Fruit fly (Drosophila melanogaster) whole organism, prepupa: ENCODE results near the gene Ten-a.

ENCODE experiments used
- Blimp-1 ChIP-seq: fragments of 200-800 bp; sonication (Bioruptor generic); optimal IDR thresholded peaks from 3 replicates; lab custom pipeline; 2017; ENCODE audit warnings: missing biosample characterization, missing genetic modification characterization, mild to moderate bottlenecking, moderate library complexity, missing genetic modification reagents
- CG10631 ChIP-seq: fragments of 200-800 bp; sonication (Bioruptor generic); optimal IDR thresholded peaks from 2 replicates; lab custom pipeline; 2016; ENCODE audit warnings: missing biosample characterization, missing genetic modification characterization
- CG11294 ChIP-seq: fragments of 200-800 bp; sonication (Bioruptor generic); IDR thresholded peaks from 2 replicates; pipeline ENCODE4 v1.3.6; 2022; ENCODE audit warnings: missing biosample characterization, missing genetic modification characterization
- CG11902 ChIP-seq: fragments of 200-800 bp; sonication (Bioruptor generic); optimal IDR thresholded peaks from 3 replicates; lab custom pipeline; 2016; ENCODE audit warnings: missing biosample characterization, missing genetic modification characterization
- CG15336 ChIP-seq: fragments of 200-800 bp; sonication (Bioruptor generic); IDR thresholded peaks from 2 replicates; pipeline ENCODE4 v1.3.6; 2022; ENCODE audit warnings: missing biosample characterization, missing genetic modification characterization
- CG1621 ChIP-seq: fragments of 200-800 bp; sonication (Bioruptor generic); optimal IDR thresholded peaks from 3 replicates; lab custom pipeline; 2018; ENCODE audit warnings: missing biosample characterization, mild to moderate bottlenecking, missing genetic modification characterization
- CG32006 ChIP-seq: fragments of 200-800 bp; sonication (Bioruptor generic); optimal IDR thresholded peaks from 3 replicates; lab custom pipeline; 2017; ENCODE audit warnings: missing biosample characterization, mild to moderate bottlenecking, missing genetic modification characterization
- CG34406 ChIP-seq: fragments of 200-800 bp; sonication (Bioruptor generic); optimal IDR thresholded peaks from 3 replicates; lab custom pipeline; 2016; ENCODE audit warnings: missing biosample characterization, missing genetic modification characterization
- CG3919 ChIP-seq: fragments of 200-800 bp; sonication (Bioruptor generic); optimal IDR thresholded peaks from 3 replicates; lab custom pipeline; 2016; ENCODE audit warnings: missing biosample characterization, missing genetic modification characterization
- CG6276 ChIP-seq: fragments of 200-800 bp; sonication (Bioruptor generic); optimal IDR thresholded peaks from 2 replicates; lab custom pipeline; 2017; ENCODE audit warnings: missing biosample characterization, mild to moderate bottlenecking, missing genetic modification characterization
- CG6792 ChIP-seq: fragments of 200-800 bp; sonication (Bioruptor generic); optimal IDR thresholded peaks from 3 replicates; lab custom pipeline; 2016; ENCODE audit warnings: missing biosample characterization, missing genetic modification characterization
- CG6808 ChIP-seq: fragments of 200-800 bp; sonication (Bioruptor generic); optimal IDR thresholded peaks from 3 replicates; lab custom pipeline; 2017; ENCODE audit warnings: missing biosample characterization, missing genetic modification characterization, mild to moderate bottlenecking, moderate library complexity, missing genetic modification reagents
- CG6854 ChIP-seq: fragments of 200-800 bp; sonication (Bioruptor generic); optimal IDR thresholded peaks from 2 replicates; lab custom pipeline; 2017; ENCODE audit warnings: missing biosample characterization, mild to moderate bottlenecking, missing genetic modification characterization
- CG8632 ChIP-seq: fragments of 200-800 bp; sonication (Bioruptor generic); optimal IDR thresholded peaks from 3 replicates; lab custom pipeline; 2016; ENCODE audit warnings: missing biosample characterization, missing genetic modification characterization
- CG9139 ChIP-seq: fragments of 200-800 bp; sonication (Bioruptor generic); optimal IDR thresholded peaks from 3 replicates; lab custom pipeline; 2017; ENCODE audit warnings: missing biosample characterization, mild to moderate bottlenecking, missing genetic modification characterization
- Eip75B ChIP-seq: fragments of 200-800 bp; sonication (Bioruptor generic); optimal IDR thresholded peaks from 3 replicates; lab custom pipeline; 2016; ENCODE audit warnings: missing biosample characterization, missing genetic modification characterization
- Eip93F ChIP-seq: fragments of 200-800 bp; sonication (Bioruptor generic); optimal IDR thresholded peaks from 2 replicates; lab custom pipeline; 2016; ENCODE audit warnings: missing biosample characterization, mild to moderate bottlenecking, missing genetic modification characterization
- Ets21C ChIP-seq: fragments of 200-800 bp; sonication (Bioruptor generic); optimal IDR thresholded peaks from 3 replicates; lab custom pipeline; 2016; ENCODE audit warnings: missing biosample characterization, missing genetic modification characterization
- Ets96B ChIP-seq: fragments of 200-800 bp; optimal IDR thresholded peaks from 2 replicates; lab custom pipeline; 2019; ENCODE audit warnings: missing biosample characterization, mild to moderate bottlenecking, missing genetic modification characterization, moderate library complexity
- Gug ChIP-seq: fragments of 200-800 bp; sonication (Bioruptor generic); IDR thresholded peaks from 2 replicates; pipeline ENCODE4 v1.3.6; 2022; ENCODE audit warnings: missing biosample characterization, missing genetic modification characterization
- Hr38 ChIP-seq: sonication (Bioruptor generic); optimal IDR thresholded peaks from 2 replicates; lab custom pipeline; 2016; ENCODE audit warnings: missing biosample characterization, missing genetic modification characterization
- Hr39 ChIP-seq: fragments of 200-800 bp; sonication (Bioruptor generic); optimal IDR thresholded peaks from 2 replicates; lab custom pipeline; 2016; ENCODE audit warnings: missing biosample characterization, missing genetic modification characterization
- Hr4 ChIP-seq: fragments of 200-800 bp; sonication (Bioruptor generic); optimal IDR thresholded peaks from 3 replicates; lab custom pipeline; 2016; ENCODE audit warnings: missing biosample characterization, missing genetic modification characterization
- Lpt ChIP-seq: fragments of 200-800 bp; sonication (Bioruptor generic); optimal IDR thresholded peaks from 3 replicates; lab custom pipeline; 2016; ENCODE audit warnings: missing biosample characterization, missing genetic modification characterization
- Met ChIP-seq: fragments of 200-800 bp; sonication (Bioruptor generic); optimal IDR thresholded peaks from 3 replicates; lab custom pipeline; 2016; ENCODE audit warnings: missing biosample characterization, missing genetic modification characterization
- OdsH ChIP-seq: fragments of 200-800 bp; sonication (Bioruptor generic); optimal IDR thresholded peaks from 3 replicates; lab custom pipeline; 2016; ENCODE audit warnings: missing biosample characterization, missing genetic modification characterization
- Smox ChIP-seq: fragments of 200-800 bp; sonication (Bioruptor generic); optimal IDR thresholded peaks from 3 replicates; lab custom pipeline; 2016; ENCODE audit warnings: missing biosample characterization, missing genetic modification characterization
- Sox102F ChIP-seq: fragments of 200-800 bp; sonication (Bioruptor generic); optimal IDR thresholded peaks from 2 replicates; lab custom pipeline; 2016; ENCODE audit warnings: missing biosample characterization, mild to moderate bottlenecking, missing genetic modification characterization
- Sox15 ChIP-seq: fragments of 200-800 bp; sonication (Bioruptor generic); optimal IDR thresholded peaks from 3 replicates; lab custom pipeline; 2016; ENCODE audit warnings: missing biosample characterization, missing genetic modification characterization
- cyc ChIP-seq: fragments of 200-800 bp; sonication (Bioruptor generic); optimal IDR thresholded peaks from 3 replicates; lab custom pipeline; 2016; ENCODE audit warnings: missing biosample characterization, missing genetic modification characterization
- dac ChIP-seq: fragments of 200-800 bp; sonication (Bioruptor generic); optimal IDR thresholded peaks from 2 replicates; lab custom pipeline; 2017; ENCODE audit warnings: missing biosample characterization, mild to moderate bottlenecking, missing genetic modification characterization
- dsx ChIP-seq: fragments of 200-800 bp; optimal IDR thresholded peaks from 3 replicates; lab custom pipeline; 2019; ENCODE audit warnings: missing biosample characterization, mild to moderate bottlenecking, missing genetic modification characterization, moderate library complexity; ENCODE audit not compliant: poor library complexity, severe bottlenecking
- eg ChIP-seq: fragments of 200-800 bp; sonication (Bioruptor generic); IDR thresholded peaks from 3 replicates; pipeline ENCODE4 v1.3.6; 2022; ENCODE audit warnings: missing biosample characterization, missing genetic modification characterization
- fd59A ChIP-seq: fragments of 200-800 bp; sonication (Bioruptor generic); optimal IDR thresholded peaks from 2 replicates; lab custom pipeline; 2017; ENCODE audit warnings: missing biosample characterization, mild to moderate bottlenecking, missing genetic modification characterization, missing genetic modification reagents
- fkh ChIP-seq: fragments of 200-800 bp; sonication (Bioruptor generic); optimal IDR thresholded peaks from 3 replicates; lab custom pipeline; 2017; ENCODE audit warnings: missing biosample characterization, mild to moderate bottlenecking, missing genetic modification characterization, moderate library complexity
- lz ChIP-seq: fragments of 200-800 bp; sonication (Bioruptor generic); optimal IDR thresholded peaks from 3 replicates; lab custom pipeline; 2016; ENCODE audit warnings: missing biosample characterization, missing genetic modification characterization
- net ChIP-seq: fragments of 200-800 bp; sonication (Bioruptor generic); optimal IDR thresholded peaks from 3 replicates; lab custom pipeline; 2016; ENCODE audit warnings: missing biosample characterization, missing genetic modification characterization
- salr ChIP-seq, 2 experiments: fragments of 200-800 bp; sonication (Bioruptor generic); optimal IDR thresholded peaks; 3 replicates each; lab custom pipeline; 2016 to 2018; ENCODE audit warnings: missing biosample characterization in 2 of 2, missing genetic modification characterization in 2 of 2, mild to moderate bottlenecking in 1 of 2
- ss ChIP-seq, 2 experiments: fragments of 200-800 bp; sonication (Bioruptor generic); optimal IDR thresholded peaks; 2 replicates in 1 of 2; 3 replicates in 1 of 2; lab custom pipeline; 2017 to 2018; ENCODE audit warnings: mild to moderate bottlenecking in 2 of 2, missing biosample characterization in 2 of 2, missing genetic modification characterization in 2 of 2, moderate library complexity in 1 of 2
- svp ChIP-seq: fragments of 200-800 bp; sonication (Bioruptor generic); peaks from one replicate; lab custom pipeline; 2016; ENCODE audit warnings: missing biosample characterization, missing genetic modification characterization
- topi ChIP-seq: fragments of 200-800 bp; sonication (Bioruptor generic); optimal IDR thresholded peaks from 3 replicates; lab custom pipeline; 2016; ENCODE audit warnings: missing biosample characterization, missing genetic modification characterization
- vri ChIP-seq: fragments of 200-800 bp; sonication (Bioruptor generic); optimal IDR thresholded peaks from 3 replicates; lab custom pipeline; 2016; ENCODE audit warnings: missing biosample characterization, mild to moderate bottlenecking, missing genetic modification characterization

The Ten-a gene

DNA sequence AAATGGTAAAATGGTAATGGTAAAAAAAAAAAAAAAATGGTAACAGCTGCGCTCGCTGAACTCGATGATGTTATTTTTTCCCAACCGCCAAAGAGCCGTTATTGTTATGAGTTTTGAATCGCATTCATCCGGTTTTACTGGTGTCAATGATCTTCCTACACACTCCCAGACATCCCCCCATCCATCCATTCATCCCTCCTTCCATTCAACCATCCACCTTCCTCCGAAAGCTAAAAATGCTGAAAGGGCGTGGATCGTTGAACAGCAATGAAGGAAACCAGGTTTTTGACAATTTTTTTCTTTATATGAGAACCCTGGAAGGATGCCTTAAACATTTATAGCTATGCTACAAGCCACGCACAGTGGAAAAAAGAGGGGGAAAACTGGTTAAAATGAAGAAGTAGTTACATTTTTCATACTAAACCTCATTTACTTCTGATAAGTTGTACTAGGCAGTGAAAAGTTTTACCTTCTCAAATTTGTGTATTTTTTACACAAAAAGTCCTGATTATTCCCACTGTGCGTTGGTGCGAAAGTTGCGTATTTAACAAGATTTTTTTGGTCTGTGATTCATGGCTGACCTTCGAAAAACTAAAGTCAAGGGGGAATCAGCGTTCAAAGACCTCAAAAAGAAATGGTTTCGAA is 43.4 kb upstream of the Ten-a start (continued):
- TF ChIP-seq salr (GFP tag; optimal IDR thresholded peaks at IDR 0.05; lab: Kevin White, UChicago) (peak in 1 of 2 experiments; percentile 29), CG8632 (GFP tag; lab: Kevin White, UChicago) (peak; percentile 65), ss (GFP tag; optimal IDR thresholded peaks at IDR 0.05; lab: Kevin White, UChicago) (peak; percentile 3 to 74), Sox102F (GFP tag; lab: Kevin White, UChicago) (peak; percentile 65), fkh (no peak), Hr39 (peak; percentile 57), CG9139 (GFP tag; lab: Kevin White, UChicago) (no peak), topi (peak; percentile 64), CG34406 (GFP tag; lab: Kevin White, UChicago) (peak; percentile 55), Gug (GFP tag; lab: Robert Waterston, UW) (no peak), Ets21C (GFP tag; lab: Kevin White, UChicago) (peak; percentile 23), CG6854 (GFP tag; lab: Kevin White, UChicago) (no peak), OdsH (GFP tag; lab: Kevin White, UChicago) (peak; percentile 66), Hr38 (GFP tag; lab: Kevin White, UChicago) (no peak), Eip93F (GFP tag; lab: Kevin White, UChicago) (no peak), Smox (GFP tag; lab: Kevin White, UChicago) (peak; percentile 44)

DNA sequence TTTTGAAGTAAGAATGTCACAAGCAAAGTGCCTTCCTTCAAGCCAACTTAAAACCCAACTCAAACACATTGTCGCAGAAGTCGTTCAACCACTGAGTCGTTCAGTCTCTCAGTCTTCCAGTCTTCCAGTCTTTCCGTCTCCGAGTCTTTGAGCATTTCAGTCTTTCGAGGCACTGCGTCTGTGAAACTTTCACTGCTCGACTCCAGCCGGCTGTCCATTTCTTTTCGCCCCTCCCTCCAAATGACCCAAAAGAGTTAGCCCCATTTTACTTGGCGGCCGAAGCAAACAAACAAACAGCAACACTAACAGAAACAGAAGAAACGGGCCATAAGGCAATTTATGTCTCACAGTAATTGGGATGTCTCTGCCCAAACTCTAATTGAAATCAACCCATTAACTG is 42.5 kb upstream of the Ten-a start:
- TF ChIP-seq Ets96B (no peak), dac (GFP tag; lab: Kevin White, UChicago) (no peak), net (GFP tag; lab: Kevin White, UChicago) (no peak), CG1621 (no peak), CG6854 (GFP tag; lab: Kevin White, UChicago) (no peak), topi (no peak), OdsH (GFP tag; lab: Kevin White, UChicago) (no peak), CG6792 (GFP tag; lab: Kevin White, UChicago) (no peak), Blimp-1 (GFP tag; lab: Kevin White, UChicago) (peak; percentile 85)
- TF ChIP-seq, all 60 proteins: peak for 1

DNA sequence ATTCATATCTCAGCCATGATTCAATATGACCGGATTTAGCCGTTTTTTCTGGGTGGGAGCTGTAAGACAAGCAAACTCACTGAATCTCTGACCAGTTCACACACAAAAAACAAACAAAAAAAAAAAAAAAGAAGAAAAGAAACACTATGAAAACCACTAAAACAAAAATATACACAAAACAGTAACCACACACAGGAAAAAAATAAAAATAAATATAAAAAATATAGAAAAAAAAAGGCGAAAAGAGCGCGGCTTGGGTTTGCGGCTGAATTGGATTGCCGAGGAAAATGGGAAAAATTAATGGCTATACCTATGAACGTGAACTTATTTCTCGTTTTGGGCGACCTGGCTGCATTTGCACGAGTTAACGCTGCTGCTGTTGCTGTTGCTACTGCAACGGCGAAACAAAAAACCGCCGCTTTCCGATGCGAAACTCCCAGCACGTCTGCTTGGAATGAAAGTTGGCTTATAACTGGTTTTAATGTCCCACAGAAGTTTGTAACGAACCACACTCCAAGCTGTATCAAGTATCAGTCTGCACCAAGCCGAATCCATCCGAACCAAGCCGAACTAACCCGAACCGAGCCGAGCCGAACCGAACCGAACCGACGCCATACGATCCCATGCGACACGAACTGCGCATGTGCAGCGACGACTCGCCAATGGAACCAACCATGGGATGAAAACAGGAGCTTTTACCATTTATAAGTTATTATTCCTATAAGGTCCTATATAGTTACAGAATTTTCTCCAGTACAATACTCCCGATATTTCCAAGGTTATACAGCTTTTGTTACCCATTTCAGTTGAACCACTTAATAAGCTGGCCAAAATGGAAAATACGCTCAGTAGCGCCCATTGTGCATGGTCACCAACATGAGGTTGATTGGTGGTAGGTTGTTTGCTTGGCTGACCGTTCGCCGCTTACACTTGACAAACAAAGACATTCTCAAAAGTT is 39.8 kb upstream of the Ten-a start, which contains the start of gene fw:
TSS of gene fw (minus strand) at position 478 of the 958 bp plus-strand sequence.
- TF ChIP-seq eg (peak; percentile 84), dsx (GFP tag; lab: Kevin White, UChicago) (peak; percentile 57), CG6276 (peak; percentile 77), vri (peak; percentile 82), net (GFP tag; lab: Kevin White, UChicago) (no peak), Hr4 (GFP tag; lab: Kevin White, UChicago) (peak; percentile 87), fkh (no peak), Lpt (peak; percentile 49), CG15336 (GFP tag; lab: Robert Waterston, UW) (peak; percentile 90), fd59A (GFP tag; lab: Kevin White, UChicago) (no peak), CG9139 (GFP tag; lab: Kevin White, UChicago) (peak; percentile 18), CG32006 (GFP tag; lab: Kevin White, UChicago) (no peak), CG3919 (GFP tag; lab: Kevin White, UChicago) (peak; percentile 57), lz (GFP tag; lab: Kevin White, UChicago) (peak; percentile 82), CG10631 (GFP tag; lab: Kevin White, UChicago) (peak; percentile 78), CG1621 (peak; percentile 68), CG6808 (GFP tag; lab: Kevin White, UChicago) (no peak), Gug (GFP tag; lab: Robert Waterston, UW) (peak; percentile 67; the same call in 1 of the 2 replicates), Ets96B (peak; percentile 68), cyc (GFP tag; lab: Kevin White, UChicago) (peak; percentile 73), salr (GFP tag; optimal IDR thresholded peaks at IDR 0.05; lab: Kevin White, UChicago) (peak in 1 of 2 experiments; percentile 59), CG11902 (GFP tag; lab: Kevin White, UChicago) (peak; percentile 16), CG34406 (GFP tag; lab: Kevin White, UChicago) (no peak), Met (peak; percentile 84), svp (peak; percentile 92), Eip75B (GFP tag; lab: Kevin White, UChicago) (peak; percentile 80), Sox15 (GFP tag; lab: Kevin White, UChicago) (no peak), OdsH (GFP tag; lab: Kevin White, UChicago) (no peak), CG6792 (GFP tag; lab: Kevin White, UChicago) (peak; percentile 76), topi (peak; percentile 81), CG11294 (no peak), Hr39 (peak; percentile 83)
